Worm (Caenorhabditis elegans) whole organism, L4/young adult: ENCODE results near the gene dsb-2.

Source experiments
- W03F9.2 ChIP-seq: fragments of 150-350 bp; optimal IDR thresholded peaks from 2 replicates; lab custom pipeline; 2014; ENCODE audit warnings: missing biosample characterization, missing genetic modification characterization
- dao-5 ChIP-seq: sonication (generic microtip); optimal IDR thresholded peaks from 2 replicates; lab custom pipeline; 2016; ENCODE audit warnings: missing genotype, missing genetic modification characterization, moderate library complexity, missing compliant biosample characterization
- him-1 ChIP-seq: sonication (generic microtip); optimal IDR thresholded peaks from 2 replicates; lab custom pipeline; 2016; ENCODE audit warnings: missing genotype, missing genetic modification reagents, missing genetic modification characterization, missing compliant biosample characterization

dsb-2 gene

ce11 chrII:14432100-14432499 lies 21.2 kb downstream of the dsb-2 start:
- no peak for TF ChIP-seq him-1
- no peak for TF ChIP-seq dao-5 (tag; lab: Kevin White, UChicago)
- TF ChIP-seq W03F9.2 = no peak

- TF ChIP-seq dao-5 (tag; lab: Kevin White, UChicago) (no peak), W03F9.2 (no peak), him-1 (no peak)
Observed at ce11 chrII:14433712-14434352, 22.9 kb downstream of the dsb-2 start.

DNA sequence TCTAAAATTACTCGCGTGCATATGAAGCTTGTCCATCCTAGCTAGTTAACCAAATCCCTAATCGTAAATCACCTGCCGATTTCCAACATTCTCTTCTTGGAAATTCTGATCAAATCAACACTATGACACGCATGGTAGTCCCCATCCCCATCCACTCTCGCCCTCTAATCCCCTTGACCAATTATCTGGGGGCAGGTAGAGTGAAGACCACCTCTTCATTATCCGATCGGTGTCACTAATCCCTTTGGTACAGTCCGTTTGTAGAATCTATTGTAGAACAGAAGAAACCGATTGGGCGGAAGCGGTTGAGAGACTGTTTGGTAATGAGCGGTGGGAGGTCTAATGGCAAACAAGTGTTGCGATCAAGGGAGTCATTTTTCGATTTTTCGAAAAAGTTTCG lies 26.2 kb downstream of the dsb-2 start:
- no peak for TF ChIP-seq him-1
- TF ChIP-seq W03F9.2 = no peak
- TF ChIP-seq dao-5 (tag; lab: Kevin White, UChicago) = no peak

ce11 chrII:14437922-14438458 lies 27.1 kb downstream of the dsb-2 start, which contains the start of gene K04B12.2:
TSS of gene K04B12.2 (minus strand) at chrII:14437972.
- no peak for TF ChIP-seq him-1
- TF ChIP-seq W03F9.2 = peak; percentile 67
- no peak for TF ChIP-seq dao-5 (tag; lab: Kevin White, UChicago)

DNA sequence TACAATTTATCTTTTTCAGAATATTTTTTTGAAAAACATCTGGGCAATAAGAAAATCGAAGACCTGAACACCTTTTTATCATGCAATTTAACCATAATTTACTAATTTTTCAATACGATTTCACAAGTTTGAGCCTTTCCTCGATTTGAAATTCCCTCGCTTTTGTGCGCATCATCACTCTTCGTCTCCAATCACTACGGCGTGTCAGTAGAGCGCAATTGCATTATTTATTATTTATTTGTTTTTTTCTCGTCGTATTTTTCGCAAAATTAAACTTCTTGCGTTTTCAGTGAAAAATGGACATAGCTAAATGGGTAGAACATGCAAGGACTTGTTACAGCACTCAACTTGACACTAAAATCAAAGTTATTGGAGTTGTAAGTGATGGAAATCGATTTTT lies 30.2 kb downstream of the dsb-2 start, which contains the start of gene smg-8:
TSS of gene smg-8 (plus strand) at position 266 of the 400 bp plus-strand sequence.
- TF ChIP-seq dao-5 (tag; lab: Kevin White, UChicago) = no peak
- TF ChIP-seq W03F9.2 = peak; percentile 67
- no peak for TF ChIP-seq him-1

ce11 chrII:14451934-14452333 lies 41.0 kb downstream of the dsb-2 start:
- TF ChIP-seq him-1 = no peak
- TF ChIP-seq W03F9.2 = no peak
- no peak for TF ChIP-seq dao-5 (tag; lab: Kevin White, UChicago)

ce11 chrII:14455332-14455731 lies 44.4 kb downstream of the dsb-2 start, which contains the start of gene dmsr-6:
TSS of gene dmsr-6 (plus strand) at chrII:14455632.
- TF ChIP-seq W03F9.2 (no peak), him-1 (no peak), dao-5 (tag; lab: Kevin White, UChicago) (no peak)
